Fruit fly (Drosophila melanogaster) Kc167 (cell line): ENCODE measurements around the gene IA-2.

Source experiments
- Sin3A ChIP-seq: fragments of >200 bp; optimal IDR thresholded peaks from 2 replicates; lab custom pipeline; 2018; ENCODE audit warnings: missing external identifiers
- h ChIP-seq: fragments of >200 bp; optimal IDR thresholded peaks from 3 replicates; lab custom pipeline; 2018; ENCODE audit warnings: missing external identifiers
- psq ChIP-seq: fragments of >200 bp; optimal IDR thresholded peaks from 2 replicates; lab custom pipeline; 2017; ENCODE audit warnings: missing external identifiers

- no peak for TF ChIP-seq Sin3A (lab: Kevin White, UChicago)
- TF ChIP-seq h = no peak
- no peak for TF ChIP-seq psq (lab: Kevin White, UChicago)
Measured at dm6 chr2L:1080802-1081464, 33.1 kb upstream of the IA-2 start, which contains the start of gene Atg4a.
